Worm (Caenorhabditis elegans) whole organism, young adult: Measurements from ENCODE around the gene clec-43.

ENCODE experiments used
- F55B11.4 ChIP-seq: sonication (generic microtip); optimal IDR thresholded peaks from 2 replicates; lab custom pipeline; 2016; ENCODE audit warnings: missing compliant biosample characterization, missing genetic modification characterization, borderline replicate concordance; ENCODE audit not compliant: insufficient read depth
- T26A5.8 ChIP-seq: sonication (generic microtip); optimal IDR thresholded peaks from 2 replicates; lab custom pipeline; 2016; ENCODE audit warnings: missing genetic modification characterization, missing compliant biosample characterization
- attf-5 ChIP-seq: fragments of 200-800 bp; sonication (Bioruptor generic); optimal IDR thresholded peaks from 2 replicates; lab custom pipeline; 2018; ENCODE audit warnings: mild to moderate bottlenecking, missing genetic modification characterization, missing compliant biosample characterization
- ekl-4 ChIP-seq: fragments of 200-800 bp; sonication (Bioruptor generic); IDR thresholded peaks from 2 replicates; pipeline ENCODE4 v1.3.6; 2022; ENCODE audit warnings: missing genetic modification reagents, missing genetic modification characterization, missing compliant biosample characterization
- hsf-1 ChIP-seq: fragments of 200-800 bp; sonication (Bioruptor generic); IDR thresholded peaks from 2 replicates; pipeline ENCODE4 v1.3.6; 2022; ENCODE audit warnings: missing genetic modification reagents, missing genetic modification characterization, missing compliant biosample characterization
- let-607 ChIP-seq, 2 experiments: fragments of 200-800 bp in 1 of 2; sonication (Bioruptor generic) in 1 of 2; sonication (generic microtip) in 1 of 2; optimal IDR thresholded peaks; 2 replicates each; lab custom pipeline; 2016 to 2018; ENCODE audit warnings: mild to moderate bottlenecking in 2 of 2, missing compliant biosample characterization in 2 of 2, missing genetic modification characterization in 2 of 2, moderate library complexity in 2 of 2, missing genotype in 1 of 2
- mel-28 ChIP-seq: sonication (generic microtip); optimal IDR thresholded peaks from 2 replicates; lab custom pipeline; 2016; ENCODE audit warnings: borderline replicate concordance, mild to moderate bottlenecking, missing genetic modification characterization, missing compliant biosample characterization
- mxl-1 ChIP-seq: sonication (generic microtip); optimal IDR thresholded peaks from 2 replicates; lab custom pipeline; 2016; ENCODE audit warnings: missing genetic modification characterization, missing compliant biosample characterization
- rcor-1 ChIP-seq: fragments of 200-800 bp; sonication (Bioruptor generic); IDR thresholded peaks from 2 replicates; pipeline ENCODE4 v1.3.6; 2022; ENCODE audit warnings: missing genetic modification reagents, missing genetic modification characterization, missing compliant biosample characterization
- sptf-2 ChIP-seq: fragments of 200-800 bp; sonication (Bioruptor generic); optimal IDR thresholded peaks from 2 replicates; lab custom pipeline; 2018; ENCODE audit warnings: mild to moderate bottlenecking, missing genetic modification characterization, missing compliant biosample characterization
- ztf-22 ChIP-seq: fragments of 200-800 bp; sonication (Bioruptor generic); optimal IDR thresholded peaks from 2 replicates; lab custom pipeline; 2018; ENCODE audit warnings: mild to moderate bottlenecking, missing genetic modification characterization, moderate library complexity, missing compliant biosample characterization

ce11 chrII:972850-973249 lies 29.0 kb downstream of the clec-43 start, which contains the start of gene C32B5.15:
- TF ChIP-seq let-607 (tag; optimal IDR thresholded peaks at IDR 0.05; lab: Kevin White, UChicago) (no peak), hsf-1 (GFP tag; lab: Robert Waterston, UW) (no peak), rcor-1 (GFP tag; lab: Robert Waterston, UW) (no peak), mxl-1 (tag; lab: Kevin White, UChicago) (no peak), attf-5 (GFP tag; lab: Kevin White, UChicago) (no peak), F55B11.4 (tag; lab: Kevin White, UChicago) (no peak), ztf-22 (GFP tag; lab: Kevin White, UChicago) (no peak), sptf-2 (GFP tag; lab: Kevin White, UChicago) (no peak), T26A5.8 (tag; lab: Kevin White, UChicago) (no peak), ekl-4 (GFP tag; lab: Robert Waterston, UW) (no peak), mel-28 (tag; lab: Kevin White, UChicago) (no peak)
